Worm (Caenorhabditis elegans): ENCODE measurements around the gene T15B7.1.

The T15B7.1 gene

ce11 chrV:6817184-6817583 is 25.4 kb upstream of the T15B7.1 start, which contains the start of gene dmsr-14:
Gene dmsr-14, minus strand, starts transcription at chrV:6817284.
- TF ChIP-seq hlh-4 (tag; optimal IDR thresholded peaks at IDR 0.05) = peak; percentile 7
- no peak for TF ChIP-seq nhr-19 (GFP tag; conservative IDR thresholded peaks at IDR 0.05)
- peak; percentile 48 for TF ChIP-seq fkh-8 (tag; optimal IDR thresholded peaks at IDR 0.05)

- TF ChIP-seq zip-4 (GFP tag; optimal IDR thresholded peaks at IDR 0.05) (no peak), ztf-4 (tag; optimal IDR thresholded peaks at IDR 0.05) (no peak), snu-23 (GFP tag; optimal IDR thresholded peaks at IDR 0.05) (no peak), fkh-8 (tag; optimal IDR thresholded peaks at IDR 0.05) (no peak), fos-1 (tag; optimal IDR thresholded peaks at IDR 0.05) (no peak), sptf-1 (tag; optimal IDR thresholded peaks at IDR 0.05) (no peak), xbp-1 (tag; optimal IDR thresholded peaks at IDR 0.05) (no peak), lin-14 (GFP tag; optimal IDR thresholded peaks at IDR 0.05) (no peak), nhr-28 (tag; optimal IDR thresholded peaks at IDR 0.05) (no peak), elt-2 (tag; optimal IDR thresholded peaks at IDR 0.05) (no peak), pax-3 (tag; optimal IDR thresholded peaks at IDR 0.05) (no peak), zag-1 (tag; optimal IDR thresholded peaks at IDR 0.05) (no peak), vab-15 (tag; optimal IDR thresholded peaks at IDR 0.05) (no peak), snpc-4 (tag; optimal IDR thresholded peaks at IDR 0.05) (no peak), irx-1 (tag; optimal IDR thresholded peaks at IDR 0.05) (no peak), mab-9 (GFP tag; IDR thresholded peaks at IDR 0.05) (no peak), C16A3.4 (tag; optimal IDR thresholded peaks at IDR 0.05) (no peak), unc-98 (GFP tag; IDR thresholded peaks at IDR 0.05) (no peak), mep-1 (tag; optimal IDR thresholded peaks at IDR 0.05) (no peak), fkh-10 (GFP tag; optimal IDR thresholded peaks at IDR 0.05) (no peak)
Measured at ce11 chrV:6819812-6820211, 22.7 kb upstream of the T15B7.1 start, which contains the start of gene dmsr-13. Gene dmsr-13, minus strand, starts transcription at chrV:6819912.

ce11 chrV:6821509-6821908 is 21.0 kb upstream of the T15B7.1 start, which contains the start of gene T15B7.8:
Gene T15B7.8, plus strand, starts transcription at chrV:6821809.
- TF ChIP-seq unc-86 (tag; optimal IDR thresholded peaks at IDR 0.05) (no peak), ztf-11 (tag; optimal IDR thresholded peaks at IDR 0.05) (no peak), sup-37 (GFP tag; optimal IDR thresholded peaks at IDR 0.05) (no peak), dsc-1 (tag; optimal IDR thresholded peaks at IDR 0.05) (no peak), ceh-63 (GFP tag; optimal IDR thresholded peaks at IDR 0.05) (no peak), lir-3 (tag; optimal IDR thresholded peaks at IDR 0.05; ENCODE audit: poor library complexity) (no peak)

ce11 chrV:6823432-6823831 is 19.1 kb upstream of the T15B7.1 start:
- TF ChIP-seq mdl-1 (tag; optimal IDR thresholded peaks at IDR 0.05) (no peak), unc-86 (tag; optimal IDR thresholded peaks at IDR 0.05) (no peak), isw-1 (GFP tag; IDR thresholded peaks at IDR 0.05) (no peak), ceh-8 (GFP tag; optimal IDR thresholded peaks at IDR 0.05) (no peak), efl-3 (GFP tag; optimal IDR thresholded peaks at IDR 0.05) (no peak), C16A3.4 (tag; optimal IDR thresholded peaks at IDR 0.05) (no peak), tlp-1 (tag; optimal IDR thresholded peaks at IDR 0.05) (no peak), lir-3 (tag; optimal IDR thresholded peaks at IDR 0.05; ENCODE audit: poor library complexity) (no peak), ama-1 (optimal IDR thresholded peaks at IDR 0.05) (no peak), dpl-1 (GFP tag; optimal IDR thresholded peaks at IDR 0.05) (no peak), snu-23 (GFP tag; optimal IDR thresholded peaks at IDR 0.05) (no peak), lin-35 (GFP tag; optimal IDR thresholded peaks at IDR 0.05) (peak in 1 of 2 experiments; percentile 10), nhr-20 (tag; optimal IDR thresholded peaks at IDR 0.05) (peak; percentile 6), sptf-1 (tag; optimal IDR thresholded peaks at IDR 0.05) (no peak), nhr-90 (tag; optimal IDR thresholded peaks at IDR 0.05; ENCODE audit: poor library complexity) (no peak), efl-1 (optimal IDR thresholded peaks at IDR 0.05) (no peak), efl-1 (GFP tag; optimal IDR thresholded peaks at IDR 0.05 in 1 of 2) (no peak), grh-1 (GFP tag; IDR thresholded peaks at IDR 0.05) (no peak), Y116A8C.19 (tag; optimal IDR thresholded peaks at IDR 0.05; ENCODE audit: borderline replicate concordance) (no peak), ceh-90 (tag; optimal IDR thresholded peaks at IDR 0.05) (no peak), ces-1 (GFP tag; optimal IDR thresholded peaks at IDR 0.05) (no peak), fkh-8 (tag; optimal IDR thresholded peaks at IDR 0.05) (no peak), lsy-2 (tag; optimal IDR thresholded peaks at IDR 0.05) (no peak), elt-2 (tag; optimal IDR thresholded peaks at IDR 0.05) (peak; percentile 89), nhr-237 (tag; optimal IDR thresholded peaks at IDR 0.05) (no peak), lin-13 (GFP tag; optimal IDR thresholded peaks at IDR 0.05) (no peak), nhr-47 (tag; optimal IDR thresholded peaks at IDR 0.05) (no peak)

Data from whole organism, L1 larva.